Fruit fly (Drosophila melanogaster): ENCODE measurements around the gene CG8132.

CG8132 gene

DNA sequence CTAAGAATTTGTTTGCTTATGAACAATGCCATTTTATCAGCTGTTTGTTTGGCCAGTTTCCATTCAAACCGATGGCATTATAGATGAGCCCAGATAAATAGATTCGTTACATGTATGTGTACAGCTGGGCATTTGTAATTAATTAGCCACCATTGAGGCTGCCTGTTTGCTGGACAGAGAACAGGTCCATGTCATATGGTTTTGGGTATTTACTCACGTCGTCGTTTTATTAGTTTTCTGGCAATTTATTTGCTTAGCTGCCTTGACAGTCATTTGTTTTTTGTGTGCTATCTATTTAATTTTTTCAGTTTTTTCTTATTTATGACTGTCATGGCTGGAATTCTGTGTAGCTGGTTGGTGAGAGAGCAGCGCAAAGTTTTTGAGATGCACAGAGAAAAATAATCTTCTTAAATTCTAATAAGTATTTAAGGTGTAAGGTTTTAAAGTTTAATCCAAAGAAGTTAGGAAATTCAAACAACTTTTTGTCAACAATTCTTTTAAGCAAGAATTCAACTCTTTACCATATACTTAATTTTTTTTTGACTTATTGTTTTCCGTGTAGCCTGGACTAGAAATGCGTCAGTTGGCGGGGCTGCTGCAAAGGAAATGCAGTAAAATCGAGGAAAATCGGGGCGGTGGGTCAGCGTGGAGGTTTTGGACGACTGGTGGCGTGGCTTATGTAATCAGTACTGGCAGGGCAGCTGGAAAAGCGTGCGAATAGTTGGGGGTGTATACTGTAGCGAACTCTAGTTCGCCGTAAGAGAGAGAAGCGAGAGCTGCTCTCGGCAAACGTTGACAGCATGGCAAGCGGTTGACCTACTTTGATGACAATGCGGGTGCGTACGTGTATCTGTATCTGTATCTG, 33.5 kb downstream of the CG8132 start (continued):
- TF ChIP-seq CG13296 (GFP tag; optimal IDR thresholded peaks at IDR 0.05): peak; percentile 88
- TF ChIP-seq slbo (GFP tag; IDR thresholded peaks at IDR 0.05): peak; percentile 93
- 0 out of 2 replicates have a peak, but pooled peaks have one; percentile 22 for TF ChIP-seq CG10959 (GFP tag; IDR thresholded peaks at IDR 0.05)
- TF ChIP-seq CG9437 (GFP tag; optimal IDR thresholded peaks at IDR 0.05): peak; percentile 72
- TF ChIP-seq CG1602 (GFP tag; optimal IDR thresholded peaks at IDR 0.05): peak; percentile 77
- TF ChIP-seq CG14441 (GFP tag; IDR thresholded peaks at IDR 0.05): peak; percentile 90
- peak; percentile 46 for TF ChIP-seq Myb (GFP tag; optimal IDR thresholded peaks at IDR 0.05)
- TF ChIP-seq CG8281 (tag; optimal IDR thresholded peaks at IDR 0.05): peak; percentile 69
- TF ChIP-seq CG12104 (GFP tag; optimal IDR thresholded peaks at IDR 0.05): peak; percentile 85
- peak; percentile 83 for TF ChIP-seq odd (GFP tag; optimal IDR thresholded peaks at IDR 0.05)
- TF ChIP-seq schlank (tag; optimal IDR thresholded peaks at IDR 0.05): peak; percentile 9
- peak; percentile 89 for TF ChIP-seq Drgx (GFP tag; IDR thresholded peaks at IDR 0.05)
- TF ChIP-seq CG17912 (GFP tag; optimal IDR thresholded peaks at IDR 0.05): peak; percentile 9
- TF ChIP-seq corto (GFP tag; optimal IDR thresholded peaks at IDR 0.05): no peak
- peak; percentile 84 for TF ChIP-seq CG17385 (GFP tag; optimal IDR thresholded peaks at IDR 0.05)
- TF ChIP-seq unpg (GFP tag; optimal IDR thresholded peaks at IDR 0.05): peak; percentile 91
- TF ChIP-seq grau (tag; optimal IDR thresholded peaks at IDR 0.05): peak; percentile 87
- TF ChIP-seq CG15696 (tag; optimal IDR thresholded peaks at IDR 0.05): peak; percentile 59
- TF ChIP-seq CG30020 (tag; optimal IDR thresholded peaks at IDR 0.05): no peak
- TF ChIP-seq Elba2 (GFP tag; optimal IDR thresholded peaks at IDR 0.05): no peak
- peak; percentile 88 for TF ChIP-seq Xbp1 (GFP tag; optimal IDR thresholded peaks at IDR 0.05)
- peak; percentile 90 for TF ChIP-seq Dbx (GFP tag; IDR thresholded peaks at IDR 0.05)
- peak; percentile 76 for TF ChIP-seq BtbVII (GFP tag; optimal IDR thresholded peaks at IDR 0.05)
- TF ChIP-seq pum (GFP tag; optimal IDR thresholded peaks at IDR 0.05): peak; percentile 76
- no peak for TF ChIP-seq pan (optimal IDR thresholded peaks at IDR 0.05)
- peak in 1 of 2 experiments; percentile 92 for TF ChIP-seq pan (GFP tag; optimal IDR thresholded peaks at IDR 0.05 in 1 of 2, IDR thresholded peaks at IDR 0.05 in 1 of 2)
- peak; percentile 83 for TF ChIP-seq CG10979 (tag; optimal IDR thresholded peaks at IDR 0.05)
- TF ChIP-seq prd (optimal IDR thresholded peaks at IDR 0.05): no peak
- peak; percentile 91 for TF ChIP-seq prd (GFP tag; IDR thresholded peaks at IDR 0.05)
- peak; percentile 89 for TF ChIP-seq Rfx (GFP tag; IDR thresholded peaks at IDR 0.05)
- peak; percentile 89 for TF ChIP-seq Meics (GFP tag; optimal IDR thresholded peaks at IDR 0.05)
- peak; percentile 68 for TF ChIP-seq CG5953 (GFP tag; IDR thresholded peaks at IDR 0.05)
- TF ChIP-seq inv (GFP tag; IDR thresholded peaks at IDR 0.05; ENCODE audit: partially characterized antibody): no peak
- peak; percentile 66 for TF ChIP-seq sug (tag; optimal IDR thresholded peaks at IDR 0.05)
- TF ChIP-seq HmgD (GFP tag; optimal IDR thresholded peaks at IDR 0.05): peak; percentile 45
- peak; percentile 75 for TF ChIP-seq Dad (GFP tag; optimal IDR thresholded peaks at IDR 0.05)
- TF ChIP-seq CG2678 (tag; optimal IDR thresholded peaks at IDR 0.05): peak; percentile 93
- peak; percentile 92 for TF ChIP-seq CG2120 (GFP tag; optimal IDR thresholded peaks at IDR 0.05)
- TF ChIP-seq sisA (GFP tag; IDR thresholded peaks at IDR 0.05): peak; percentile 50
- peak; percentile 79 for TF ChIP-seq Camta (GFP tag; optimal IDR thresholded peaks at IDR 0.05)
- TF ChIP-seq CG13123 (GFP tag; optimal IDR thresholded peaks at IDR 0.05): peak; percentile 53
- peak; percentile 74 for TF ChIP-seq Nf-YC (tag; optimal IDR thresholded peaks at IDR 0.05)
- TF ChIP-seq chinmo (GFP tag; IDR thresholded peaks at IDR 0.05; ENCODE audit: partially characterized antibody): peak; percentile 24; the same call in 2 of the 4 replicates
- peak; percentile 96 for TF ChIP-seq Ets65A (GFP tag)
- TF ChIP-seq chif (GFP tag; optimal IDR thresholded peaks at IDR 0.05): peak; percentile 78 to 80
- TF ChIP-seq ATbp (GFP tag; optimal IDR thresholded peaks at IDR 0.05): peak; percentile 86
- peak; percentile 51 for TF ChIP-seq Aef1 (GFP tag; IDR thresholded peaks at IDR 0.05)
- TF ChIP-seq wdn (GFP tag; IDR thresholded peaks at IDR 0.05): peak; percentile 75
- TF ChIP-seq usp (GFP tag; optimal IDR thresholded peaks at IDR 0.05): no peak
- TF ChIP-seq bcd (GFP tag; optimal IDR thresholded peaks at IDR 0.05): peak; percentile 71
